Fruit fly (Drosophila melanogaster) whole organism, wandering third instar larva: ENCODE data around the gene tefu.

Experiments used
- Abd-B ChIP-seq: fragments of >200 bp; optimal IDR thresholded peaks from 2 replicates; lab custom pipeline; 2017; ENCODE audit warnings: missing biosample characterization, missing genetic modification characterization
- CG32264 ChIP-seq: fragments of 200-800 bp; sonication (Bioruptor generic); optimal IDR thresholded peaks from 2 replicates; lab custom pipeline; 2016; ENCODE audit warnings: missing biosample characterization, missing genetic modification characterization
- CG9705 ChIP-seq: fragments of 200-800 bp; sonication (Bioruptor generic); optimal IDR thresholded peaks from 2 replicates; lab custom pipeline; 2018; ENCODE audit warnings: missing biosample characterization, mild to moderate bottlenecking, missing genetic modification characterization
- CrebA ChIP-seq: fragments of 200-800 bp; sonication (Bioruptor generic); optimal IDR thresholded peaks from 2 replicates; lab custom pipeline; 2016; ENCODE audit warnings: missing biosample characterization, mild to moderate bottlenecking, missing genetic modification characterization, borderline replicate concordance
- Dfd ChIP-seq: fragments of >200 bp; optimal IDR thresholded peaks from 2 replicates; lab custom pipeline; 2017; ENCODE audit warnings: missing biosample characterization, missing genetic modification characterization
- Dif ChIP-seq: fragments of 200-275, 200-300 bp; sonication (Bioruptor generic); optimal IDR thresholded peaks from 2 replicates; lab custom pipeline; 2018; ENCODE audit warnings: missing biosample characterization, missing genetic modification characterization; ENCODE audit not compliant: partially characterized antibody
- GATAd ChIP-seq: sonication (Bioruptor generic); optimal IDR thresholded peaks from 2 replicates; lab custom pipeline; 2016; ENCODE audit warnings: missing biosample characterization, missing genetic modification characterization
- HLH106 ChIP-seq: fragments of 200-800 bp; optimal IDR thresholded peaks from 3 replicates; lab custom pipeline; 2019; ENCODE audit warnings: missing biosample characterization, mild to moderate bottlenecking, missing genetic modification characterization, moderate library complexity
- Hnf4 ChIP-seq: fragments of 200-800 bp; sonication (Bioruptor generic); optimal IDR thresholded peaks from 2 replicates; lab custom pipeline; 2016; ENCODE audit warnings: missing biosample characterization, mild to moderate bottlenecking, missing genetic modification characterization
- Hr78 ChIP-seq: fragments of >200 bp; optimal IDR thresholded peaks from 2 replicates; lab custom pipeline; 2017; ENCODE audit warnings: missing biosample characterization, missing genetic modification characterization
- Hr83 ChIP-seq: fragments of 200-300 bp; sonication (Bioruptor generic); optimal IDR thresholded peaks from 2 replicates; lab custom pipeline; 2016; ENCODE audit warnings: missing biosample characterization, mild to moderate bottlenecking, missing genetic modification characterization, moderate library complexity; ENCODE audit not compliant: poor library complexity, severe bottlenecking
- Jra ChIP-seq: sonication (Bioruptor generic); optimal IDR thresholded peaks from 2 replicates; lab custom pipeline; 2016; ENCODE audit warnings: missing biosample characterization, missing genetic modification characterization
- Mio ChIP-seq: sonication (Bioruptor generic); optimal IDR thresholded peaks from 2 replicates; lab custom pipeline; 2016; ENCODE audit warnings: missing biosample characterization, missing genetic modification characterization
- Myc ChIP-seq: fragments of >200 bp; optimal IDR thresholded peaks from 2 replicates; lab custom pipeline; 2017
- N ChIP-seq: fragments of >200 bp; optimal IDR thresholded peaks from 2 replicates; lab custom pipeline; 2018; ENCODE audit warnings: missing biosample characterization, missing external identifiers, missing genetic modification characterization
- OdsH ChIP-seq: fragments of 200-800 bp; sonication (Bioruptor generic); optimal IDR thresholded peaks from 2 replicates; lab custom pipeline; 2016; ENCODE audit warnings: missing biosample characterization, mild to moderate bottlenecking, missing genetic modification characterization
- Rel ChIP-seq, 2 experiments: fragments of 200-800 bp; sonication (Bioruptor generic) in 1 of 2; optimal IDR thresholded peaks; 2 replicates in 1 of 2; 3 replicates in 1 of 2; lab custom pipeline; 2016 to 2019; ENCODE audit warnings: mild to moderate bottlenecking in 2 of 2, missing biosample characterization in 2 of 2, missing genetic modification characterization in 2 of 2, moderate library complexity in 1 of 2
- Sp1 ChIP-seq: fragments of 200-800 bp; sonication (Bioruptor generic); optimal IDR thresholded peaks from 3 replicates; lab custom pipeline; 2019; ENCODE audit warnings: missing biosample characterization, mild to moderate bottlenecking, missing genetic modification characterization, moderate library complexity
- Vsx2 ChIP-seq: fragments of 200-300, 225-300 bp; sonication (Bioruptor generic); optimal IDR thresholded peaks from 2 replicates; lab custom pipeline; 2018; ENCODE audit warnings: missing biosample characterization, missing genetic modification characterization; ENCODE audit not compliant: partially characterized antibody
- br ChIP-seq: fragments of 200-800 bp; sonication (Bioruptor generic); optimal IDR thresholded peaks from 2 replicates; lab custom pipeline; 2016; ENCODE audit warnings: missing biosample characterization, missing genetic modification characterization
- brk ChIP-seq: fragments of 200-800 bp; sonication (Bioruptor generic); optimal IDR thresholded peaks from 2 replicates; lab custom pipeline; 2016; ENCODE audit warnings: missing biosample characterization, mild to moderate bottlenecking, missing genetic modification characterization
- dl ChIP-seq, 2 experiments: fragments of 175-275, 200-275 bp in 1 of 2; fragments of 200-275 bp in 1 of 2; sonication (Bioruptor generic); optimal IDR thresholded peaks; lab custom pipeline; 2018; ENCODE audit warnings: mild to moderate bottlenecking in 2 of 2, missing biosample characterization in 2 of 2, missing genetic modification characterization in 2 of 2, moderate library complexity in 2 of 2; ENCODE audit not compliant: partially characterized antibody in 2 of 2, insufficient read depth in 1 of 2
- dmrt93B ChIP-seq: fragments of 200-800 bp; sonication (Bioruptor generic); optimal IDR thresholded peaks from 2 replicates; lab custom pipeline; 2018; ENCODE audit warnings: missing biosample characterization, mild to moderate bottlenecking, missing genetic modification characterization
- dsf ChIP-seq: sonication (Bioruptor generic); optimal IDR thresholded peaks from 2 replicates; lab custom pipeline; 2016; ENCODE audit warnings: missing biosample characterization, missing genetic modification characterization, borderline replicate concordance
- ey ChIP-seq: fragments of 200-800 bp; sonication (Bioruptor generic); optimal IDR thresholded peaks from 2 replicates; lab custom pipeline; 2016; ENCODE audit warnings: missing biosample characterization, missing genetic modification characterization
- foxo ChIP-seq, 2 experiments: fragments of 200-800 bp; sonication (Bioruptor generic); optimal IDR thresholded peaks; 2 replicates in 1 of 2; 3 replicates in 1 of 2; lab custom pipeline; 2016 to 2017; ENCODE audit warnings: missing biosample characterization in 2 of 2, missing genetic modification characterization in 2 of 2
- fru ChIP-seq: fragments of 200-800 bp; sonication (Bioruptor generic); optimal IDR thresholded peaks from 3 replicates; lab custom pipeline; 2016; ENCODE audit warnings: missing biosample characterization, mild to moderate bottlenecking, missing genetic modification characterization
- h ChIP-seq: fragments of 200-800 bp; sonication (Bioruptor generic); optimal IDR thresholded peaks from 3 replicates; lab custom pipeline; 2016; ENCODE audit warnings: missing biosample characterization, mild to moderate bottlenecking, missing genetic modification characterization
- jim ChIP-seq: fragments of 175-275, 200-325 bp; sonication (Bioruptor generic); optimal IDR thresholded peaks from 2 replicates; lab custom pipeline; 2016; ENCODE audit warnings: missing biosample characterization, mild to moderate bottlenecking, missing genetic modification characterization
- lola ChIP-seq: fragments of >200 bp; optimal IDR thresholded peaks from 2 replicates; lab custom pipeline; 2017; ENCODE audit warnings: missing biosample characterization, missing genetic modification characterization
- pan ChIP-seq: fragments of >200 bp; optimal IDR thresholded peaks from 2 replicates; lab custom pipeline; 2017
- psq ChIP-seq: fragments of 200-800 bp; sonication (Bioruptor generic); optimal IDR thresholded peaks from 3 replicates; lab custom pipeline; 2017; ENCODE audit warnings: missing biosample characterization, mild to moderate bottlenecking, missing genetic modification characterization, moderate library complexity
- rgr ChIP-seq: fragments of 200-800 bp; sonication (Bioruptor generic); optimal IDR thresholded peaks from 3 replicates; lab custom pipeline; 2016; ENCODE audit warnings: missing biosample characterization, mild to moderate bottlenecking, missing genetic modification characterization
- sage ChIP-seq: fragments of 200-800 bp; sonication (Bioruptor generic); optimal IDR thresholded peaks from 2 replicates; lab custom pipeline; 2016; ENCODE audit warnings: missing biosample characterization, mild to moderate bottlenecking, missing genetic modification characterization
- sv ChIP-seq: fragments of 200-800 bp; sonication (Bioruptor generic); optimal IDR thresholded peaks from 3 replicates; lab custom pipeline; 2016; ENCODE audit warnings: missing biosample characterization, missing genetic modification characterization
- tai ChIP-seq: sonication (Bioruptor generic); optimal IDR thresholded peaks from 2 replicates; lab custom pipeline; 2016; ENCODE audit warnings: missing biosample characterization, missing genetic modification characterization
- usp ChIP-seq: fragments of >200 bp; optimal IDR thresholded peaks from 2 replicates; lab custom pipeline; 2017; ENCODE audit warnings: missing biosample characterization, missing genetic modification characterization
- woc ChIP-seq: sonication (Bioruptor generic); optimal IDR thresholded peaks from 2 replicates; lab custom pipeline; 2016; ENCODE audit warnings: missing biosample characterization, mild to moderate bottlenecking, missing genetic modification characterization

The tefu gene

DNA sequence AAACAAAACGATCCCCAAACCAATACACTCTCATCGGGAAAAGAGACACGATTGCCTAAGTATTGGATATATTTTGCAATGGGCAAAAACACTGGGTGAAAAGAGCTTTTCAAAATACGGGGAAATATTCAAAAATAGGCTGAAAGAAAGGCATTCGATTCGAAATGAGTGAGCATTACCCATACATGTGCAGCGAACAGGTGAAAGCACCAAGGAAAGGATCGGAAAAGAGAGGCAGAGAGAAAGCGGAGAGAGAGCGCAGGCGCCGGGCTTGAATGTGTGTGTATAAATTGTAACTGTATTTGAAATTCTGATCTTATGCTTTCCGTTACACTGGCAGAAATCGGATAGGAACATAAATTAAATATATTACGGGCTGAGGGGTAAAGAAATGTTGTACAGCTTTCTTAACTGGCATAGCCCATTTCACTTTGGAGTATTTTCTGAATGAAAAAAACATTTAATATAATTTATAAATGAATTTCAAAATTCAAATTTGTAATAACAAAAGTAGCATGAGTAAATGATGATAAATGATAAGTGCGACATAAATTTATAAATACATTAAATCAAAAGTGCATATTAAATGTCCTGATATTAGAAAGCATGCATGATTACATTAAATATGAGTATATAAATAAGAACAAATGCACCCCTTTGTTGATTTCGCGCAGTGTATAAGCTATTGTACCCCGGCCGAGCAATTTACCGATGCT, 38.7 kb upstream of the tefu start:
- TF ChIP-seq pan (lab: Kevin White, UChicago) (no peak), dl (GFP tag; optimal IDR thresholded peaks at IDR 0.05; lab: Kevin White, UChicago; ENCODE audit: insufficient read depth in 1 of 2, partially characterized antibody in 2 of 2) (no peak), Dfd (GFP tag; lab: Kevin White, UChicago) (no peak), HLH106 (peak; percentile 66), jim (GFP tag; lab: Kevin White, UChicago) (no peak), CG9705 (GFP tag; lab: Kevin White, UChicago) (no peak), Dif (GFP tag; lab: Kevin White, UChicago) (peak; percentile 23), N (GFP tag; lab: Kevin White, UChicago) (no peak), CG32264 (GFP tag; lab: Kevin White, UChicago) (no peak), Hr78 (no peak), Vsx2 (GFP tag; lab: Kevin White, UChicago) (no peak), Abd-B (GFP tag; lab: Kevin White, UChicago) (no peak), OdsH (GFP tag; lab: Kevin White, UChicago) (peak; percentile 60), tai (GFP tag; lab: Kevin White, UChicago) (no peak), Jra (GFP tag; lab: Kevin White, UChicago) (no peak), Hnf4 (GFP tag; lab: Kevin White, UChicago) (no peak), usp (GFP tag; lab: Kevin White, UChicago) (no peak), Myc (lab: Kevin White, UChicago) (no peak), psq (GFP tag; lab: Kevin White, UChicago) (peak; percentile 56), dsf (GFP tag; lab: Kevin White, UChicago) (no peak), brk (no peak), woc (GFP tag; lab: Kevin White, UChicago) (peak; percentile 24), rgr (GFP tag; lab: Kevin White, UChicago) (peak; percentile 46), sage (GFP tag; lab: Kevin White, UChicago) (peak; percentile 16), lola (GFP tag; lab: Kevin White, UChicago) (no peak), ey (GFP tag; lab: Kevin White, UChicago) (peak; percentile 34), br (peak; percentile 33), CrebA (GFP tag; lab: Kevin White, UChicago) (no peak), Mio (GFP tag; lab: Kevin White, UChicago) (no peak), GATAd (GFP tag; lab: Kevin White, UChicago) (no peak), fru (GFP tag; lab: Kevin White, UChicago) (peak; percentile 65), dmrt93B (peak; percentile 51), foxo (GFP tag; optimal IDR thresholded peaks at IDR 0.05; lab: Kevin White, UChicago) (peak in 1 of 2 experiments; percentile 63), h (GFP tag; lab: Kevin White, UChicago) (peak; percentile 45), Sp1 (GFP tag; lab: Kevin White, UChicago) (peak; percentile 71), sv (GFP tag; lab: Kevin White, UChicago) (peak; percentile 20), Hr83 (GFP tag; lab: Kevin White, UChicago) (no peak), Rel (GFP tag; optimal IDR thresholded peaks at IDR 0.05; lab: Kevin White, UChicago) (no peak), Rel (tag; optimal IDR thresholded peaks at IDR 0.05; lab: Kevin White, UChicago) (no peak)
